Worm (Caenorhabditis elegans): Measurements from ENCODE around the gene R07B7.6.

DNA sequence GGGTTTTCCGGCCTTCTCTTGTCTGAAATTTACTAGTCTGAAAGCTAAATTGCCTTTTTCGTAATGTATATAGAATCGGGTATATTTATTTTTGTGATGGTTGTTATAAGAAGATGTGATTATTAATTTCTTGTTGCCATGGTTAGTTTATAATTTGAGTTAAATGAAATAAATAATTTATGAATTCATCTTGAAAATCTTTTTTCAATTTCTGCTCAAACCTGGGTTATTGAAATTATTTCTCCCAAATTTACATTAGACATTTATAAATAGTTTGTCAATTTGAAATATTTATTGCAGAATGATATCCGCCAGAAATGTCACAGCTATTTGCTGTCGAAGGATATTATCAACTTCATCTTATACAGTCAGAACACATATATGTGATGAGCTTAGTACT lies 26.3 kb downstream of the R07B7.6 start, which contains the start of gene dars-2:
- TF ChIP-seq dao-5 (tag; optimal IDR thresholded peaks at IDR 0.05) = no peak
- no peak for TF ChIP-seq him-1 (tag; optimal IDR thresholded peaks at IDR 0.05)
- TF ChIP-seq W03F9.2 (tag; optimal IDR thresholded peaks at IDR 0.05) = no peak
